Fruit fly (Drosophila melanogaster) whole organism, embryonic: ENCODE measurements around the gene CG42445.

Experiments
- Aef1 ChIP-seq: fragments of 200-800 bp; sonication (Bioruptor generic); IDR thresholded peaks from 3 replicates; pipeline ENCODE4 v1.3.6; 2022; ENCODE audit warnings: missing biosample characterization, missing genetic modification characterization
- Atf3 ChIP-seq: fragments of 200-800 bp; sonication (Bioruptor generic); optimal IDR thresholded peaks from 3 replicates; lab custom pipeline; 2016; ENCODE audit warnings: missing biosample characterization, missing genetic modification characterization
- Bdp1 ChIP-seq: fragments of 200-800 bp; sonication (Bioruptor generic); optimal IDR thresholded peaks from 3 replicates; lab custom pipeline; 2016; ENCODE audit warnings: missing biosample characterization, missing genetic modification characterization
- CG12391 ChIP-seq: fragments of 200-800 bp; sonication (Bioruptor generic); optimal IDR thresholded peaks from 3 replicates; lab custom pipeline; 2018; ENCODE audit warnings: missing biosample characterization, mild to moderate bottlenecking, missing genetic modification characterization, moderate library complexity
- CG16863 ChIP-seq: fragments of 200-800 bp; sonication (Bioruptor generic); optimal IDR thresholded peaks from 3 replicates; lab custom pipeline; 2016; ENCODE audit warnings: missing biosample characterization, missing genetic modification characterization
- CG17359 ChIP-seq: fragments of 200-800 bp; sonication (Bioruptor generic); optimal IDR thresholded peaks from 3 replicates; lab custom pipeline; 2018; ENCODE audit warnings: missing biosample characterization, mild to moderate bottlenecking, missing genetic modification characterization, moderate library complexity
- CG17361 ChIP-seq: fragments of 200-800 bp; sonication (Bioruptor generic); IDR thresholded peaks from 3 replicates; pipeline ENCODE4 v1.3.6; 2022; ENCODE audit warnings: missing biosample characterization, missing genetic modification characterization
- CG17829 ChIP-seq: fragments of 200-800 bp; optimal IDR thresholded peaks from 2 replicates; lab custom pipeline; 2019; ENCODE audit warnings: missing biosample characterization, mild to moderate bottlenecking, missing genetic modification characterization, moderate library complexity
- CG32772 ChIP-seq: fragments of 200-800 bp; sonication (Bioruptor generic); IDR thresholded peaks from 2 replicates; pipeline ENCODE4 v1.3.6; 2022; ENCODE audit warnings: missing biosample characterization, missing genetic modification characterization
- CG34224 ChIP-seq: fragments of 200-800 bp; sonication (Bioruptor generic); IDR thresholded peaks from 3 replicates; pipeline ENCODE4 v1.3.6; 2022; ENCODE audit warnings: missing biosample characterization, missing genetic modification characterization; ENCODE audit not compliant: partially characterized antibody
- CG3838 ChIP-seq: fragments of 200-800 bp; sonication (Bioruptor generic); optimal IDR thresholded peaks from 3 replicates; lab custom pipeline; 2016; ENCODE audit warnings: missing biosample characterization, missing genetic modification characterization
- CG5180 ChIP-seq: fragments of 200-800 bp; sonication (Bioruptor generic); optimal IDR thresholded peaks from 3 replicates; lab custom pipeline; 2017; ENCODE audit warnings: missing biosample characterization, missing genetic modification characterization, mild to moderate bottlenecking, moderate library complexity, missing genetic modification reagents
- CG6854 ChIP-seq: fragments of 200-800 bp; sonication (Bioruptor generic); optimal IDR thresholded peaks from 3 replicates; lab custom pipeline; 2017; ENCODE audit warnings: missing biosample characterization, mild to moderate bottlenecking, missing genetic modification characterization
- CG7357 ChIP-seq: fragments of 200-800 bp; sonication (Bioruptor generic); IDR thresholded peaks from 3 replicates; pipeline ENCODE4 v1.3.6; 2022; ENCODE audit warnings: missing biosample characterization, missing genetic modification characterization
- CG7928 ChIP-seq: fragments of 200-800 bp; sonication (Bioruptor generic); optimal IDR thresholded peaks from 2 replicates; lab custom pipeline; 2017; ENCODE audit warnings: missing biosample characterization, mild to moderate bottlenecking, missing genetic modification characterization
- CkIIα-i1 ChIP-seq: fragments of 200-800 bp; sonication (Bioruptor generic); IDR thresholded peaks from 2 replicates; pipeline ENCODE4 v1.3.6; 2022; ENCODE audit warnings: missing biosample characterization, missing genetic modification characterization
- Dfd ChIP-seq, 2 experiments: fragments of >200 bp; optimal IDR thresholded peaks; 2 replicates each; lab custom pipeline; 2017; ENCODE audit warnings: missing biosample characterization in 2 of 2, missing genetic modification characterization in 2 of 2
- Fer1 ChIP-seq: fragments of 200-800 bp; sonication (Bioruptor generic); optimal IDR thresholded peaks from 2 replicates; lab custom pipeline; 2017; ENCODE audit warnings: missing biosample characterization, mild to moderate bottlenecking, missing genetic modification characterization
- Hr3 ChIP-seq: fragments of 200-800 bp; sonication (Bioruptor generic); optimal IDR thresholded peaks from 3 replicates; lab custom pipeline; 2016; ENCODE audit warnings: missing biosample characterization, missing genetic modification characterization
- Jarid2 ChIP-seq: fragments of 200-800 bp; sonication (Bioruptor generic); optimal IDR thresholded peaks from 3 replicates; lab custom pipeline; 2017; ENCODE audit warnings: mild to moderate bottlenecking, missing biosample characterization, missing genetic modification reagents, missing genetic modification characterization
- Max ChIP-seq: fragments of 200-800 bp; sonication (Bioruptor generic); optimal IDR thresholded peaks from 2 replicates; lab custom pipeline; 2016; ENCODE audit warnings: missing biosample characterization, mild to moderate bottlenecking, missing genetic modification characterization
- NC2α ChIP-seq: fragments of 200-800 bp; sonication (Bioruptor generic); optimal IDR thresholded peaks from 2 replicates; lab custom pipeline; 2016; ENCODE audit warnings: missing biosample characterization, missing genetic modification characterization
- Rx ChIP-seq: fragments of 200-800 bp; sonication (Bioruptor generic); IDR thresholded peaks from 2 replicates; pipeline ENCODE4 v1.3.6; 2022; ENCODE audit warnings: missing biosample characterization, missing genetic modification characterization
- Sin3A ChIP-seq: fragments of >200 bp; optimal IDR thresholded peaks from 2 replicates; lab custom pipeline; 2018
- Six4 ChIP-seq: fragments of 200-800 bp; sonication (Bioruptor generic); optimal IDR thresholded peaks from 2 replicates; lab custom pipeline; 2016; ENCODE audit warnings: missing biosample characterization, missing genetic modification characterization
- Sry-β ChIP-seq: fragments of 200-800 bp; sonication (Bioruptor generic); optimal IDR thresholded peaks from 2 replicates; lab custom pipeline; 2018; ENCODE audit warnings: missing biosample characterization, mild to moderate bottlenecking, missing genetic modification characterization, moderate library complexity
- YL-1 ChIP-seq: fragments of 200-800 bp; sonication (Bioruptor generic); optimal IDR thresholded peaks from 3 replicates; lab custom pipeline; 2017; ENCODE audit warnings: missing biosample characterization, mild to moderate bottlenecking, missing genetic modification characterization
- abd-A ChIP-seq: fragments of 200-800 bp; sonication (Bioruptor generic); optimal IDR thresholded peaks from 3 replicates; lab custom pipeline; 2019; ENCODE audit warnings: missing biosample characterization, mild to moderate bottlenecking, missing genetic modification characterization, moderate library complexity
- ara ChIP-seq: fragments of 200-800 bp; sonication (Bioruptor generic); IDR thresholded peaks from 2 replicates; pipeline ENCODE4 v1.3.6; 2022; ENCODE audit warnings: missing biosample characterization, missing genetic modification characterization
- bab2 ChIP-seq: fragments of 200-800 bp; sonication (Bioruptor generic); optimal IDR thresholded peaks from 2 replicates; lab custom pipeline; 2016; ENCODE audit warnings: missing biosample characterization, missing genetic modification characterization
- bsh ChIP-seq, 2 experiments: fragments of 200-800 bp; sonication (Bioruptor generic); optimal IDR thresholded peaks; 2 replicates each; lab custom pipeline; 2017 to 2018; ENCODE audit warnings: mild to moderate bottlenecking in 2 of 2, missing biosample characterization in 2 of 2, missing genetic modification characterization in 2 of 2, moderate library complexity in 1 of 2
- cad ChIP-seq: fragments of >200 bp; optimal IDR thresholded peaks from 2 replicates; lab custom pipeline; 2017; ENCODE audit warnings: missing biosample characterization, missing genetic modification characterization
- eyg ChIP-seq: fragments of 200-800 bp; sonication (Bioruptor generic); optimal IDR thresholded peaks from 3 replicates; lab custom pipeline; 2016; ENCODE audit warnings: missing biosample characterization, missing genetic modification characterization
- fd102C ChIP-seq: fragments of 200-800 bp; sonication (Bioruptor generic); optimal IDR thresholded peaks from 2 replicates; lab custom pipeline; 2018; ENCODE audit warnings: missing biosample characterization, mild to moderate bottlenecking, missing genetic modification characterization, moderate library complexity
- grn ChIP-seq: fragments of 200-800 bp; sonication (Bioruptor generic); optimal IDR thresholded peaks from 3 replicates; lab custom pipeline; 2017; ENCODE audit warnings: missing biosample characterization, missing genetic modification characterization
- luna ChIP-seq: fragments of 200-800 bp; sonication (Bioruptor generic); optimal IDR thresholded peaks from 2 replicates; lab custom pipeline; 2016; ENCODE audit warnings: missing biosample characterization, missing genetic modification characterization
- pho ChIP-seq: fragments of 200-800 bp; sonication (Bioruptor generic); optimal IDR thresholded peaks from 2 replicates; lab custom pipeline; 2016; ENCODE audit warnings: missing biosample characterization, missing genetic modification characterization
- ro ChIP-seq: fragments of 200-800 bp; sonication (Bioruptor generic); IDR thresholded peaks from 2 replicates; pipeline ENCODE4 v1.3.6; 2022; ENCODE audit warnings: missing biosample characterization, missing genetic modification characterization
- seq ChIP-seq: fragments of 200-800 bp; sonication (Bioruptor generic); IDR thresholded peaks from 2 replicates; pipeline ENCODE4 v1.3.6; 2022; ENCODE audit warnings: missing biosample characterization, missing genetic modification characterization
- sisA ChIP-seq: fragments of 200-800 bp; sonication (Bioruptor generic); IDR thresholded peaks from 2 replicates; pipeline ENCODE4 v1.3.6; 2022; ENCODE audit warnings: missing biosample characterization, missing genetic modification characterization
- sna ChIP-seq: fragments of 200-800 bp; sonication (Bioruptor generic); IDR thresholded peaks from 2 replicates; pipeline ENCODE4 v1.3.6; 2022; ENCODE audit warnings: missing biosample characterization, missing genetic modification characterization; ENCODE audit not compliant: partially characterized antibody
- so ChIP-seq: fragments of 200-800 bp; sonication (Bioruptor generic); IDR thresholded peaks from 3 replicates; pipeline ENCODE4 v1.3.6; 2022; ENCODE audit warnings: missing biosample characterization, missing genetic modification characterization
- stc ChIP-seq: fragments of 200-800 bp; sonication (Bioruptor generic); IDR thresholded peaks from 2 replicates; pipeline ENCODE4 v1.3.6; 2022; ENCODE audit warnings: missing biosample characterization, missing genetic modification characterization
- stwl ChIP-seq: fragments of 200-800 bp; sonication (Bioruptor generic); optimal IDR thresholded peaks from 3 replicates; lab custom pipeline; 2018; ENCODE audit warnings: missing biosample characterization, mild to moderate bottlenecking, missing genetic modification characterization, moderate library complexity
- trh ChIP-seq: fragments of 200-800 bp; sonication (Bioruptor generic); optimal IDR thresholded peaks from 2 replicates; lab custom pipeline; 2016; ENCODE audit warnings: missing biosample characterization, missing genetic modification characterization
- tx ChIP-seq: fragments of 200-800 bp; sonication (Bioruptor generic); optimal IDR thresholded peaks from 2 replicates; lab custom pipeline; 2016; ENCODE audit warnings: missing biosample characterization, missing genetic modification characterization
- vvl ChIP-seq: fragments of 200-800 bp; sonication (Bioruptor generic); IDR thresholded peaks from 2 replicates; pipeline ENCODE4 v1.3.6; 2022; ENCODE audit warnings: missing biosample characterization, missing genetic modification characterization
- wdn ChIP-seq: fragments of 200-800 bp; sonication (Bioruptor generic); IDR thresholded peaks from 2 replicates; pipeline ENCODE4 v1.3.6; 2022; ENCODE audit warnings: missing biosample characterization, missing genetic modification characterization

CG42445 gene

dm6 chr3L:8185263-8186227 lies 26.8 kb upstream of the CG42445 start (continued):
- TF ChIP-seq ara (GFP tag; lab: Robert Waterston, UW): peak; percentile 46; the same call in 1 of the 2 replicates
- peak; percentile 13 for TF ChIP-seq tx (GFP tag; lab: Kevin White, UChicago)
- no peak for TF ChIP-seq sna (GFP tag; lab: Robert Waterston, UW)
- peak; percentile 30 for TF ChIP-seq Jarid2 (GFP tag; lab: Kevin White, UChicago)
- no peak for TF ChIP-seq abd-A
- no peak for TF ChIP-seq wdn (GFP tag; lab: Robert Waterston, UW)
- TF ChIP-seq so (GFP tag; lab: Robert Waterston, UW): no peak
- no peak for TF ChIP-seq Rx (GFP tag; lab: Robert Waterston, UW)
- peak; percentile 44; the same call in 1 of the 2 replicates for TF ChIP-seq sisA (GFP tag; lab: Robert Waterston, UW)
- peak; percentile 1 for TF ChIP-seq luna (GFP tag; lab: Kevin White, UChicago)
- TF ChIP-seq pho (GFP tag; lab: Kevin White, UChicago): peak; percentile 55
- 0 out of 2 replicates have a peak, but pooled peaks have one; percentile 44 for TF ChIP-seq vvl (GFP tag; lab: Robert Waterston, UW)
- peak; percentile 63 for TF ChIP-seq CG16863 (GFP tag; lab: Kevin White, UChicago)
- peak; percentile 53; the same call in 1 of the 3 replicates for TF ChIP-seq CG7357 (GFP tag; lab: Robert Waterston, UW)
- peak; percentile 47 for TF ChIP-seq seq (GFP tag; lab: Robert Waterston, UW)
- TF ChIP-seq Atf3 (GFP tag; lab: Kevin White, UChicago): peak; percentile 59
- TF ChIP-seq CkIIα-i1 (GFP tag; lab: Robert Waterston, UW): no peak

DNA sequence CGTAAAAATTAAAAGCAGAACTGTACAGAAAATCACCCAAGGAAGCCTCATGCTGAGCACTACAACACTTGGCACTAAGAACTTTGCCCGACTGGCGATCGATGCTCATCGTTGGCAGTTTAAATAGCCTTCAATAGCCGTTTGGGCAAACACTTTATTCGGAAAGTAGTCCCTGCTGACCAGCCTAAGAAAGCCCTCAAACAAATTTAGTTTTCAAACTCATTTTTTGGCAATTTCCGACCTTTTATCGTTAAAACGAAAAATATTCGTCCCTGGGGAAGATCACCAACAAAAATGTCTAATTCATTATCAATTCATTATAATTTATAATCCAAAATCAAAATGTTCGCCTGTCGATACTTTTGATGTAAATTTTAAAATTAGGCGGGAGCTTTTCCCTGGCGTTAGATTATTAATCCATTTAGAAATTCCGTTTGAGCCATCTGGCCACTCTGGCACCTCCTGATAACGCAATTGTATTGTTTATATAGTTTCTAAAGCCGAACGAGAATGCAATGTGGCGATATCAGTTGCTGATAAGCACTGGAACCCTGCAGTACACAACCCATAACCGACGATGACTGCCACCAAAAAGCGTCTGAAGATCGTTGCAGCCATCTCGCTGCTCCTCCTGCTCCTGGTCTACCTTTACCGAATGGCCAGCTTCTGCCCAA lies 21.9 kb upstream of the CG42445 start, which contains the start of the genes mthl7 and Uxs:
Gene mthl7 (minus strand): TSS at position 51 of the 674 bp plus-strand sequence.
Gene Uxs (plus strand): TSS at position 460 of the 674 bp plus-strand sequence.
- TF ChIP-seq eyg (no peak), CG12391 (no peak), cad (GFP tag; lab: Kevin White, UChicago) (no peak), CG6854 (GFP tag; lab: Kevin White, UChicago) (no peak), CG7928 (GFP tag; lab: Kevin White, UChicago) (no peak), CG5180 (GFP tag; lab: Kevin White, UChicago) (no peak), Fer1 (GFP tag; lab: Kevin White, UChicago) (no peak), CG3838 (GFP tag; lab: Kevin White, UChicago) (no peak), Bdp1 (GFP tag; lab: Kevin White, UChicago) (no peak), CG32772 (GFP tag; lab: Robert Waterston, UW) (no peak), fd102C (GFP tag; lab: Kevin White, UChicago) (no peak), YL-1 (GFP tag; lab: Kevin White, UChicago) (peak; percentile 46), Aef1 (GFP tag; lab: Robert Waterston, UW) (no peak), grn (GFP tag; lab: Kevin White, UChicago) (peak; percentile 51), Sry-β (no peak), stwl (tag; lab: Kevin White, UChicago) (peak; percentile 4), Six4 (GFP tag; lab: Kevin White, UChicago) (no peak), CG17359 (no peak), ro (no peak), Hr3 (GFP tag; lab: Kevin White, UChicago) (no peak), Sin3A (no peak), bab2 (GFP tag; lab: Kevin White, UChicago) (no peak), Max (GFP tag; lab: Kevin White, UChicago) (no peak), CG17829 (no peak), CG17361 (GFP tag; lab: Robert Waterston, UW) (no peak), bsh (GFP tag; optimal IDR thresholded peaks at IDR 0.05; lab: Kevin White, UChicago) (no peak), stc (GFP tag; lab: Robert Waterston, UW) (no peak), trh (GFP tag; lab: Kevin White, UChicago) (no peak), NC2α (no peak), Dfd (GFP tag; optimal IDR thresholded peaks at IDR 0.05; lab: Kevin White, UChicago) (no peak), CG34224 (GFP tag; lab: Robert Waterston, UW) (peak; percentile 45; the same call in 2 of the 3 replicates)
